Worm (Caenorhabditis elegans): Measurements from ENCODE around the gene C04H5.1.

C04H5.1 gene

DNA sequence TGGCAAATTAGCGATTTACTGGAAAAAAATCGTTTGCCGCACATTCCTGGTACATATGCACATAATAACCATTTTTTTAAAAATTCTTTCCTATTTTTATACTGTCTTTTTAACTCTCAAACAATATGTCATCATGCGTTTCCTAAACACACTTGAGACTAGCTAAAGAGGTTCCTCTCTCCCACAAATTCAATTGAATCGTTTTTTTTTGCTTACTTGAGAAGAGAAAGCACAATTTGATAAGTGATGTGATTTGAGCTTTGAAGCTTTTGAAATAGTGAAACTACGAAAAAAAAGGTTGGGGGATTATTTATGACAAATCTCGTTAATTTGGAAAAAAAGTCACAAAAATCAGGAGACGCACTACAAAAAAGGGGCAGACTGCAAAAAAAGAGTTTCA, 20.9 kb downstream of the C04H5.1 start:
- peak; percentile 51 for TF ChIP-seq fkh-10 (GFP tag; optimal IDR thresholded peaks at IDR 0.05)
- no peak for TF ChIP-seq fos-1 (tag; optimal IDR thresholded peaks at IDR 0.05)

DNA sequence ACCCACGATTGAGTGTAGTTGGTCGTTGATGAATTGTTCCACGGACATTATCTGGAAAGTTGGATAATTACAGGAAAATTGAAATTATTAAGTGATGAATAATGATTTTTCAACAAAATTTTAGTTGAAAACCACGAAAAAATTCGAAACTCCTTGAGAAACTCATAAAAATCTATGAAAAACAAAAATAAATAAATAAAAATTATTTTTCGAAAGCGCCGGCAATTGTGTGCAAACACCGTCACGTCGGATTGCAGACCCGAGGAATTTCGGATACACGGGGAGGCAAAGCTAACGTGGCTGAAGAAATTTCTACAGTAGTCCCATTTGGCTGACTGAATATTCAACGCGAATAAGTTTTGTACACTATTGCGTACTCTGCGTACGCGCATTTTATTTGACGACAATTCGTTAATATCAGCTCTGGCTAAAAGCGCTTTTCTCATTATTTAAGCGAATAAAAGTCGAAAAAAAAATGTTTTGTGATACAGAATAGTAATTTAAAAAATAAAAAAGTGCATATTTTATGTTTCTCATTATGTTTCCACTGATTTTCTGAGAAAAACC, 27.5 kb downstream of the C04H5.1 start, which contains the start of gene mog-4:
Gene mog-4 (minus strand): TSS at position 51 of the 567 bp plus-strand sequence.
- TF ChIP-seq ceh-82 (tag; optimal IDR thresholded peaks at IDR 0.05) (peak; percentile 32), skn-1 (tag; optimal IDR thresholded peaks at IDR 0.05) (peak; percentile 80), R02D3.7 (tag; optimal IDR thresholded peaks at IDR 0.05) (peak; percentile 79), nhr-25 (tag; optimal IDR thresholded peaks at IDR 0.05) (peak; percentile 49), jun-1 (tag; optimal IDR thresholded peaks at IDR 0.05) (peak; percentile 80), pha-4 (tag; optimal IDR thresholded peaks at IDR 0.05) (peak; percentile 83), nhr-23 (tag; optimal IDR thresholded peaks at IDR 0.05) (peak; percentile 93), nfya-1 (tag; optimal IDR thresholded peaks at IDR 0.05; ENCODE audit: insufficient read depth) (peak; percentile 89), nhr-11 (tag; optimal IDR thresholded peaks at IDR 0.05) (peak; percentile 79), hmg-11 (tag; optimal IDR thresholded peaks at IDR 0.05) (peak; percentile 86), pqm-1 (tag; optimal IDR thresholded peaks at IDR 0.05) (peak; percentile 68), nhr-43 (tag; optimal IDR thresholded peaks at IDR 0.05; ENCODE audit: poor library complexity, severe bottlenecking) (peak; percentile 98), ceh-28 (tag; optimal IDR thresholded peaks at IDR 0.05) (peak; percentile 75), lsy-12 (tag; optimal IDR thresholded peaks at IDR 0.05) (peak; percentile 97), fkh-10 (GFP tag; optimal IDR thresholded peaks at IDR 0.05) (peak; percentile 17), snpc-4 (tag; optimal IDR thresholded peaks at IDR 0.05) (peak; percentile 58), tbx-2 (tag; optimal IDR thresholded peaks at IDR 0.05) (peak; percentile 92), egl-27 (tag; optimal IDR thresholded peaks at IDR 0.05) (peak; percentile 31), lin-15B (tag; optimal IDR thresholded peaks at IDR 0.05) (peak; percentile 87), ZK546.5 (tag; optimal IDR thresholded peaks at IDR 0.05) (peak; percentile 42), elt-2 (tag; optimal IDR thresholded peaks at IDR 0.05) (peak; percentile 81), egl-5 (tag; optimal IDR thresholded peaks at IDR 0.05) (peak; percentile 76), mdl-1 (tag; optimal IDR thresholded peaks at IDR 0.05) (peak; percentile 1), nhr-77 (tag; optimal IDR thresholded peaks at IDR 0.05) (peak; percentile 90)

DNA sequence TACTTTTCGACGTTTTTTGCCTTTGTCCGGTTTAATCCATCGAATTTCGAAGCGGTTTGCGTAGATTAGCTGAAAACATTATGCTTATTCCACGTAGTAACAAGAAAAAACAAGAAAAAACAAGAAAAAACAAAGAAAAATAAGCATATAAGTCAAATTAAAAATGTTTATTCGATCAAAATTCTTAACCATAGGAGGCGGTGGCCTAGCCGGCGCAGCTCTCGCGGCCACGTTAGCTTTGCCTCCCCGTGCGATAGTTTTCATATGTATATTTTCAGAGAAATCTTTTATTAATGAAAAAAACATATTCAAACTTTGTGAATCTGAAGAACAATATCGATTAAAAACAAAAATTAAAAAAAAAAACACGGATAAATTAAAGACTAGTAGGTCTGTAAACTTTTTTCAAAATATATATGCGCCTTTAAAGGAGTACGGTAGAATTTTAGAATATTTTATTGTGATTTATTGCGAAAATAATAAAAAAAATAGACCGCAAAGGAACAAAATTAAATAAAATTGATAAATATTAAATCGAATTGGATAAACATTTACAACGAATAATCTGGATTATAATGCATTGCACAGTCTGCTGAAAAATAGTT, 29.8 kb downstream of the C04H5.1 start:
- peak; percentile 44 for TF ChIP-seq nfya-1 (tag; optimal IDR thresholded peaks at IDR 0.05; ENCODE audit: insufficient read depth)

ce11 chrII:14567811-14568210, 33.7 kb downstream of the C04H5.1 start:
- no peak for TF ChIP-seq fkh-10 (GFP tag; optimal IDR thresholded peaks at IDR 0.05)
- no peak for TF ChIP-seq hmg-11 (tag; optimal IDR thresholded peaks at IDR 0.05)
- TF ChIP-seq ztf-11 (tag; optimal IDR thresholded peaks at IDR 0.05): no peak
- no peak for TF ChIP-seq unc-62 (GFP tag; optimal IDR thresholded peaks at IDR 0.05)
- no peak for TF ChIP-seq eor-1 (tag; optimal IDR thresholded peaks at IDR 0.05)
- TF ChIP-seq nhr-43 (tag; optimal IDR thresholded peaks at IDR 0.05; ENCODE audit: poor library complexity, severe bottlenecking): no peak
- no peak for TF ChIP-seq nfya-1 (tag; optimal IDR thresholded peaks at IDR 0.05; ENCODE audit: insufficient read depth)
- no peak for TF ChIP-seq ceh-82 (tag; optimal IDR thresholded peaks at IDR 0.05)
- no peak for TF ChIP-seq nhr-237 (tag; optimal IDR thresholded peaks at IDR 0.05)
- TF ChIP-seq fkh-2 (tag; optimal IDR thresholded peaks at IDR 0.05): no peak
- no peak for TF ChIP-seq nhr-76 (tag; optimal IDR thresholded peaks at IDR 0.05)
- no peak for TF ChIP-seq jun-1 (tag; optimal IDR thresholded peaks at IDR 0.05)
- no peak for TF ChIP-seq ceh-9 (tag; optimal IDR thresholded peaks at IDR 0.05)
- no peak for TF ChIP-seq egl-27 (tag; optimal IDR thresholded peaks at IDR 0.05)
- no peak for TF ChIP-seq aly-2 (tag; optimal IDR thresholded peaks at IDR 0.05)
- TF ChIP-seq sea-2 (GFP tag; optimal IDR thresholded peaks at IDR 0.05): no peak
- no peak for TF ChIP-seq nhr-12 (tag; optimal IDR thresholded peaks at IDR 0.05)
